Fruit fly (Drosophila melanogaster) whole organism, embryonic: ENCODE data around the gene CG8236.
A peak's percentile ranks its signal among the peaks of the same experiment; 100 is the strongest.

Experiments used
- Asciz ChIP-seq: fragments of 200-800 bp; sonication (Bioruptor generic); optimal IDR thresholded peaks from 2 replicates; lab custom pipeline; 2017; ENCODE audit warnings: missing biosample characterization, mild to moderate bottlenecking, missing genetic modification characterization, missing genetic modification reagents
- BtbVII ChIP-seq: fragments of 200-800 bp; sonication (Bioruptor generic); optimal IDR thresholded peaks from 3 replicates; lab custom pipeline; 2017; ENCODE audit warnings: missing biosample characterization, mild to moderate bottlenecking, missing genetic modification characterization
- CG10147 ChIP-seq: fragments of 200-800 bp; sonication (Bioruptor generic); optimal IDR thresholded peaks from 2 replicates; lab custom pipeline; 2019; ENCODE audit warnings: missing biosample characterization, mild to moderate bottlenecking, missing genetic modification characterization, moderate library complexity
- CG11247 ChIP-seq: fragments of 200-800 bp; sonication (Bioruptor generic); IDR thresholded peaks from 2 replicates; pipeline ENCODE4 v1.3.6; 2022; ENCODE audit warnings: missing biosample characterization, missing genetic modification characterization
- CG1233 ChIP-seq: fragments of 200-800 bp; sonication (Bioruptor generic); optimal IDR thresholded peaks from 4 replicates; lab custom pipeline; 2018; ENCODE audit warnings: missing biosample characterization, mild to moderate bottlenecking, missing genetic modification characterization
- CG2199 ChIP-seq: fragments of 200-800 bp; sonication (Bioruptor generic); IDR thresholded peaks from 3 replicates; pipeline ENCODE4 v1.3.6; 2022; ENCODE audit warnings: missing biosample characterization, missing genetic modification characterization
- CG2712 ChIP-seq: fragments of 200-800 bp; optimal IDR thresholded peaks from 3 replicates; lab custom pipeline; 2019; ENCODE audit warnings: missing biosample characterization, mild to moderate bottlenecking, missing genetic modification characterization, moderate library complexity
- CG4424 ChIP-seq: fragments of 200-800 bp; sonication (Bioruptor generic); optimal IDR thresholded peaks from 3 replicates; lab custom pipeline; 2016; ENCODE audit warnings: missing biosample characterization, missing genetic modification characterization
- CG5180 ChIP-seq: fragments of 200-800 bp; sonication (Bioruptor generic); optimal IDR thresholded peaks from 3 replicates; lab custom pipeline; 2017; ENCODE audit warnings: missing biosample characterization, missing genetic modification characterization, mild to moderate bottlenecking, moderate library complexity, missing genetic modification reagents
- CG5245 ChIP-seq: fragments of 200-800 bp; sonication (Bioruptor generic); optimal IDR thresholded peaks from 3 replicates; lab custom pipeline; 2016; ENCODE audit warnings: missing biosample characterization, missing genetic modification characterization
- CG5953 ChIP-seq: fragments of 200-800 bp; sonication (Bioruptor generic); IDR thresholded peaks from 2 replicates; pipeline ENCODE4 v1.3.6; 2022; ENCODE audit warnings: missing biosample characterization, missing genetic modification characterization
- CG7987 ChIP-seq: fragments of 200-800 bp; sonication (Bioruptor generic); optimal IDR thresholded peaks from 2 replicates; lab custom pipeline; 2018; ENCODE audit warnings: missing biosample characterization, mild to moderate bottlenecking, missing genetic modification characterization, moderate library complexity
- CG8924 ChIP-seq: fragments of 200-800 bp; optimal IDR thresholded peaks from 3 replicates; lab custom pipeline; 2019; ENCODE audit warnings: missing biosample characterization, mild to moderate bottlenecking, missing genetic modification characterization, moderate library complexity
- E2f2 ChIP-seq: fragments of 200-800 bp; sonication (Bioruptor generic); IDR thresholded peaks from 2 replicates; pipeline ENCODE4 v1.3.6; 2022; ENCODE audit warnings: missing biosample characterization, missing genetic modification characterization
- Eip74EF ChIP-seq, 2 experiments: fragments of 200-800 bp in 1 of 2; fragments of >200 bp in 1 of 2; sonication (Bioruptor generic) in 1 of 2; optimal IDR thresholded peaks; 2 replicates each; lab custom pipeline; 2017 to 2019; ENCODE audit warnings: missing biosample characterization in 2 of 2, missing genetic modification characterization in 2 of 2, mild to moderate bottlenecking in 1 of 2, moderate library complexity in 1 of 2
- H15 ChIP-seq: fragments of 200-800 bp; sonication (Bioruptor generic); IDR thresholded peaks from 3 replicates; pipeline ENCODE4 v1.3.6; 2022; ENCODE audit warnings: missing biosample characterization, missing genetic modification characterization
- HLHmδ ChIP-seq: fragments of 200-800 bp; sonication (Bioruptor generic); optimal IDR thresholded peaks from 2 replicates; lab custom pipeline; 2018; ENCODE audit warnings: missing biosample characterization, mild to moderate bottlenecking, missing genetic modification characterization, moderate library complexity
- Hey ChIP-seq: fragments of 200-800 bp; sonication (Bioruptor generic); optimal IDR thresholded peaks from 3 replicates; lab custom pipeline; 2018; ENCODE audit warnings: missing biosample characterization, mild to moderate bottlenecking, missing genetic modification characterization
- Lhr ChIP-seq: fragments of 200-800 bp; sonication (Bioruptor generic); optimal IDR thresholded peaks from 3 replicates; lab custom pipeline; 2017; ENCODE audit warnings: mild to moderate bottlenecking, missing biosample characterization, missing genetic modification reagents, missing genetic modification characterization
- Mrtf ChIP-seq: fragments of 200-800 bp; sonication (Bioruptor generic); IDR thresholded peaks from 3 replicates; pipeline ENCODE4 v1.3.6; 2022; ENCODE audit warnings: missing biosample characterization, missing genetic modification characterization
- Nf-YB ChIP-seq: fragments of 200-800 bp; sonication (Bioruptor generic); optimal IDR thresholded peaks from 3 replicates; lab custom pipeline; 2019; ENCODE audit warnings: missing biosample characterization, mild to moderate bottlenecking, missing genetic modification characterization, moderate library complexity
- Oli ChIP-seq: fragments of 200-800 bp; sonication (Bioruptor generic); optimal IDR thresholded peaks from 2 replicates; lab custom pipeline; 2018; ENCODE audit warnings: missing biosample characterization, mild to moderate bottlenecking, missing genetic modification characterization, moderate library complexity
- Rfx ChIP-seq: fragments of 200-800 bp; sonication (Bioruptor generic); IDR thresholded peaks from 2 replicates; pipeline ENCODE4 v1.3.6; 2022; ENCODE audit warnings: missing biosample characterization, missing genetic modification characterization
- Sox102F ChIP-seq: fragments of 200-800 bp; sonication (Bioruptor generic); optimal IDR thresholded peaks from 2 replicates; lab custom pipeline; 2018; ENCODE audit warnings: missing biosample characterization, mild to moderate bottlenecking, missing genetic modification characterization, moderate library complexity
- Spps ChIP-seq: fragments of 200-800 bp; sonication (Bioruptor generic); optimal IDR thresholded peaks from 2 replicates; lab custom pipeline; 2018; ENCODE audit warnings: missing biosample characterization, mild to moderate bottlenecking, missing genetic modification characterization
- Xrp1 ChIP-seq: fragments of 200-800 bp; sonication (Bioruptor generic); IDR thresholded peaks from 2 replicates; pipeline ENCODE4 v1.3.6; 2022; ENCODE audit warnings: missing biosample characterization, missing genetic modification characterization
- abd-A ChIP-seq: fragments of 200-800 bp; sonication (Bioruptor generic); optimal IDR thresholded peaks from 3 replicates; lab custom pipeline; 2019; ENCODE audit warnings: missing biosample characterization, mild to moderate bottlenecking, missing genetic modification characterization, moderate library complexity
- ap ChIP-seq: fragments of 200-800 bp; sonication (Bioruptor generic); IDR thresholded peaks from 2 replicates; pipeline ENCODE4 v1.3.6; 2022; ENCODE audit warnings: missing biosample characterization, missing genetic modification characterization
- ara ChIP-seq: fragments of 200-800 bp; sonication (Bioruptor generic); IDR thresholded peaks from 2 replicates; pipeline ENCODE4 v1.3.6; 2022; ENCODE audit warnings: missing biosample characterization, missing genetic modification characterization
- croc ChIP-seq: fragments of 200-800 bp; sonication (Bioruptor generic); conservative IDR thresholded peaks from 3 replicates; pipeline ENCODE4 v1.3.6; 2022; ENCODE audit warnings: missing biosample characterization, missing genetic modification characterization
- dimm ChIP-seq: fragments of 200-800 bp; sonication (Bioruptor generic); IDR thresholded peaks from 2 replicates; pipeline ENCODE4 v1.3.6; 2022; ENCODE audit warnings: missing biosample characterization, missing genetic modification characterization
- en ChIP-seq: fragments of 200-800 bp; sonication (Bioruptor generic); optimal IDR thresholded peaks from 2 replicates; lab custom pipeline; 2016; ENCODE audit warnings: missing biosample characterization, missing genetic modification characterization
- eve ChIP-seq, 2 experiments: fragments of >200 bp; optimal IDR thresholded peaks; 2 replicates each; lab custom pipeline; 2017; ENCODE audit warnings: missing biosample characterization in 2 of 2, missing genetic modification characterization in 2 of 2
- grau ChIP-seq: fragments of 200-800 bp; optimal IDR thresholded peaks from 3 replicates; lab custom pipeline; 2019; ENCODE audit warnings: missing biosample characterization, mild to moderate bottlenecking, missing genetic modification characterization, moderate library complexity
- hkb ChIP-seq, 2 experiments: fragments of 200-800 bp in 1 of 2; fragments of >200 bp in 1 of 2; sonication (Bioruptor generic) in 1 of 2; IDR thresholded peaks in 1 of 2; optimal IDR thresholded peaks in 1 of 2; 2 replicates each; pipeline versions ENCODE4 v1.3.6 to Lab custom; 2017 to 2022; ENCODE audit warnings: missing biosample characterization in 1 of 2, missing genetic modification characterization in 1 of 2
- kah ChIP-seq: fragments of 200-800 bp; sonication (Bioruptor generic); optimal IDR thresholded peaks from 2 replicates; lab custom pipeline; 2018; ENCODE audit warnings: missing biosample characterization, mild to moderate bottlenecking, missing genetic modification characterization
- lilli ChIP-seq: fragments of 200-800 bp; sonication (Bioruptor generic); optimal IDR thresholded peaks from 3 replicates; lab custom pipeline; 2016; ENCODE audit warnings: missing biosample characterization, missing genetic modification characterization
- lola ChIP-seq, 3 experiments: fragments of >200 bp in 2 of 3; fragments of 200-800 bp in 1 of 3; sonication (Bioruptor generic) in 1 of 3; optimal IDR thresholded peaks; 2 replicates each; lab custom pipeline; 2017 to 2019; ENCODE audit warnings: missing biosample characterization in 3 of 3, missing genetic modification characterization in 3 of 3, mild to moderate bottlenecking in 1 of 3, moderate library complexity in 1 of 3
- nerfin-2 ChIP-seq: fragments of 200-800 bp; sonication (Bioruptor generic); IDR thresholded peaks from 2 replicates; pipeline ENCODE4 v1.3.6; 2022; ENCODE audit warnings: missing biosample characterization, missing genetic modification characterization; ENCODE audit not compliant: partially characterized antibody
- pan ChIP-seq, 4 experiments: fragments of >200 bp in 3 of 4; fragments of 200-800 bp in 1 of 4; sonication (Bioruptor generic) in 1 of 4; optimal IDR thresholded peaks in 3 of 4; IDR thresholded peaks in 1 of 4; 2 replicates each; pipeline versions ENCODE4 v1.3.6 to Lab custom; 2017 to 2022; ENCODE audit warnings: missing biosample characterization in 2 of 4, missing genetic modification characterization in 2 of 4, mixed read lengths in 1 of 4
- phol ChIP-seq: fragments of 200-800 bp; sonication (Bioruptor generic); optimal IDR thresholded peaks from 3 replicates; lab custom pipeline; 2018; ENCODE audit warnings: missing biosample characterization, mild to moderate bottlenecking, missing genetic modification characterization, moderate library complexity
- sens ChIP-seq: fragments of 200-800 bp; sonication (Bioruptor generic); peaks from one replicate; lab custom pipeline; 2016; ENCODE audit warnings: missing biosample characterization, missing genetic modification characterization
- ssp ChIP-seq: fragments of 200-800 bp; sonication (Bioruptor generic); IDR thresholded peaks from 2 replicates; pipeline ENCODE4 v1.3.6; 2022; ENCODE audit warnings: missing biosample characterization, missing genetic modification characterization
- tgo ChIP-seq: fragments of 200-800 bp; sonication (Bioruptor generic); IDR thresholded peaks from 3 replicates; pipeline ENCODE4 v1.3.6; 2022; ENCODE audit warnings: missing biosample characterization, missing genetic modification characterization
- ttk ChIP-seq: fragments of 200-800 bp; sonication (Bioruptor generic); IDR thresholded peaks from 2 replicates; pipeline ENCODE4 v2.1.2; 2022; ENCODE audit warnings: missing biosample characterization, missing genetic modification characterization
- vfl ChIP-seq: fragments of 200-800 bp; sonication (Bioruptor generic); optimal IDR thresholded peaks from 2 replicates; lab custom pipeline; 2016; ENCODE audit warnings: missing biosample characterization, missing genetic modification characterization
- wek ChIP-seq: fragments of 200-800 bp; sonication (Bioruptor generic); optimal IDR thresholded peaks from 3 replicates; lab custom pipeline; 2018; ENCODE audit warnings: missing biosample characterization, mild to moderate bottlenecking, missing genetic modification characterization, moderate library complexity

Gene CG8236

DNA sequence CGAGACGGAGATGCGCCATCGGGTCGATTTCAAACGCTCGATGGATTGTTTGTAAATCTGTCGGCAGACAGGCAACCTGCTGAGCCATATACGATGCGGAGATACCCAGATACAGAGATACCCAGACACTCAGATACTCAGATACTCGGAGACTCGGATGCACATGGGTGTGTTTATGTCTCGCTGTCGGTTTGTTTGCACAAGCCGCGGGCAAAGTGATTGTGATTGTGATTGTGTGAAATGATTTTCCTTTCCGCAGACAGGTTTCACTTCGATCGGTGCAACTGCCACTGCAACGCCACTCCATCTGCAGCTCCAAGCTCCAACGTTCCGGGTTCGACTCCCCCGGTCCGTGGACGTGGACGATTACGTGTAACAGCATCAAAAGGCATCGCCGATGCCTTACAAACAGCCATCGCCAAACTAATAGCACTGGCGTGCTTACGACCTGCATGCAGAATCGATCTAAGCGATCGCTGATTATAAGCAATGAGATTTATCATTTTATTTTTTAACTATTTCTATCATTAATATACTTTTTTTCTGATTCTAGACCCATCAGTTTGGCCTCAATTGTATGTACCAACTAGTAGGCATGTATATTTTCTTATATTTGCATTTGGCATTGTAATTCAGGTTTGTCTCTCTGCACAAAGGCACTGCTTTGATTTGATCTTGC, 19.7 kb downstream of the CG8236 start (continued):
- TF ChIP-seq Rfx (GFP tag; lab: Robert Waterston, UW) (0 out of 2 replicates have a peak, but pooled peaks have one; percentile 33), phol (tag; lab: Kevin White, UChicago) (peak; percentile 49), Xrp1 (peak; percentile 62), ap (peak; percentile 56; the same call in 1 of the 2 replicates), Nf-YB (GFP tag; lab: Kevin White, UChicago) (peak; percentile 12), croc (GFP tag; lab: Robert Waterston, UW) (0 out of 3 replicates have a peak, but pooled peaks have one; percentile 45), en (GFP tag; lab: Kevin White, UChicago) (no peak), lola (GFP tag; optimal IDR thresholded peaks at IDR 0.05; lab: Kevin White, UChicago) (peak in 1 of 3 experiments; percentile 7), ssp (GFP tag; lab: Robert Waterston, UW) (peak; percentile 54; the same call in 1 of the 2 replicates), Spps (peak; percentile 30), E2f2 (0 out of 2 replicates have a peak, but pooled peaks have one; percentile 20), vfl (GFP tag; lab: Kevin White, UChicago) (no peak), eve (GFP tag; optimal IDR thresholded peaks at IDR 0.05; lab: Kevin White, UChicago) (no peak), HLHmδ (no peak), sens (GFP tag; lab: Kevin White, UChicago) (peak; percentile 86), CG5180 (peak; percentile 30), CG11247 (GFP tag; lab: Robert Waterston, UW) (peak; percentile 64), ara (GFP tag; lab: Robert Waterston, UW) (peak; percentile 82), lilli (GFP tag; lab: Kevin White, UChicago) (no peak), BtbVII (peak; percentile 11), CG2199 (GFP tag; lab: Robert Waterston, UW) (peak; percentile 100), kah (peak; percentile 7), Asciz (GFP tag; lab: Kevin White, UChicago) (peak; percentile 40), ttk (GFP tag; lab: Robert Waterston, UW) (peak; percentile 36; the same call in 1 of the 2 replicates), CG5245 (peak; percentile 8), dimm (GFP tag; lab: Robert Waterston, UW) (peak; percentile 71), pan (optimal IDR thresholded peaks at IDR 0.05; lab: Kevin White, UChicago) (no peak), pan (GFP tag; optimal IDR thresholded peaks at IDR 0.05 in 1 of 2, IDR thresholded peaks at IDR 0.05 in 1 of 2) (peak in 1 of 2 experiments; percentile 88), CG5953 (GFP tag; lab: Robert Waterston, UW) (peak; percentile 70), CG10147 (GFP tag; lab: Kevin White, UChicago) (peak; percentile 21), CG8924 (peak; percentile 53), CG2712 (tag; lab: Kevin White, UChicago) (peak; percentile 76), hkb (optimal IDR thresholded peaks at IDR 0.05; lab: Kevin White, UChicago) (no peak), hkb (GFP tag; IDR thresholded peaks at IDR 0.05; lab: Robert Waterston, UW) (peak; percentile 79), tgo (GFP tag; lab: Robert Waterston, UW) (peak; percentile 71; the same call in 2 of the 3 replicates), Sox102F (GFP tag; lab: Kevin White, UChicago) (peak; percentile 67), Oli (tag; lab: Kevin White, UChicago) (peak; percentile 62), Lhr (GFP tag; lab: Kevin White, UChicago) (no peak), Hey (tag; lab: Kevin White, UChicago) (no peak), nerfin-2 (GFP tag; lab: Robert Waterston, UW) (no peak), CG1233 (GFP tag; lab: Kevin White, UChicago) (peak; percentile 5), abd-A (tag; lab: Kevin White, UChicago) (peak; percentile 11), grau (tag; lab: Kevin White, UChicago) (peak; percentile 42), CG4424 (GFP tag; lab: Kevin White, UChicago) (peak; percentile 50), Mrtf (peak; percentile 62; the same call in 1 of the 3 replicates), wek (GFP tag; lab: Kevin White, UChicago) (no peak), H15 (peak; percentile 59; the same call in 1 of the 3 replicates), Eip74EF (GFP tag; optimal IDR thresholded peaks at IDR 0.05; lab: Kevin White, UChicago) (peak in 1 of 2 experiments; percentile 36), CG7987 (GFP tag; lab: Kevin White, UChicago) (no peak)
